Worm (Caenorhabditis elegans): Measurements from ENCODE around the gene sssh-1.

- TF ChIP-seq B0019.2 (GFP tag; conservative IDR thresholded peaks at IDR 0.05), result no peak
- no peak for TF ChIP-seq lag-1 (GFP tag; IDR thresholded peaks at IDR 0.05)
- TF ChIP-seq F37B4.10 (GFP tag; IDR thresholded peaks at IDR 0.05), result no peak
- no peak for TF ChIP-seq unc-62 (GFP tag; optimal IDR thresholded peaks at IDR 0.05)
- no peak for TF ChIP-seq lir-1 (GFP tag; conservative IDR thresholded peaks at IDR 0.05)
- TF ChIP-seq ekl-4 (GFP tag; IDR thresholded peaks at IDR 0.05), result no peak
- no peak for TF ChIP-seq F49E8.2 (tag; optimal IDR thresholded peaks at IDR 0.05; ENCODE audit: insufficient read depth)
- TF ChIP-seq him-1 (tag; optimal IDR thresholded peaks at IDR 0.05), result no peak
- TF ChIP-seq F57A8.1 (GFP tag; optimal IDR thresholded peaks at IDR 0.05), result no peak
- TF ChIP-seq dpff-1 (tag; optimal IDR thresholded peaks at IDR 0.05), result no peak
- TF ChIP-seq bed-1 (GFP tag; IDR thresholded peaks at IDR 0.05), result no peak
- no peak for TF ChIP-seq F57C9.4 (tag; optimal IDR thresholded peaks at IDR 0.05)
These were observed 31.6 kb downstream of the sssh-1 start for ce11 chrX:14907257-14907801.
